Worm (Caenorhabditis elegans): ENCODE data around the gene mrpl-20.

DNA sequence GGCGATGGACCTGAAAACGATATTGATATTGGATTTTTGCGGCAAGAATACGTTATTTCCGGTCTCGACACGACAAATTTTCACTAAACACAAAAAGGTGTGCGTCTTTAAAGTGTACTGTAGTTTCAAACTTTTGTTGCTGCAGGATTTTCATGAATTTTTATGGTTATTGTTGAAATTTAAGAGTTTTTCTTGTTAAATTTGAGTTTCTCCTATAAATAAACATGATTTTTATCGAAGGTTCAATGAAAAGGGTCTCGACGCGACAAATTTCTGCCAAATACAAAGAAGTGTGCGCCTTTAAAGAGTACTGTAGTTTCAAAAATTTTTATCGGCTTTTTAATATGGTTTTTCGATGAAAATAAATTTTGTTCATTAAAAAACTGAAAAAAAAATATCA, 1.9 kb downstream of the mrpl-20 start:
- TF ChIP-seq snpc-4 (tag; optimal IDR thresholded peaks at IDR 0.05) (no peak), unc-130 (GFP tag; optimal IDR thresholded peaks at IDR 0.05) (no peak), pqm-1 (tag; optimal IDR thresholded peaks at IDR 0.05) (no peak), unc-39 (tag; optimal IDR thresholded peaks at IDR 0.05) (no peak), pha-4 (GFP tag; IDR thresholded peaks at IDR 0.05) (no peak), pha-4 (tag; optimal IDR thresholded peaks at IDR 0.05) (no peak), F49E8.2 (tag; optimal IDR thresholded peaks at IDR 0.05; ENCODE audit: borderline replicate concordance) (no peak), aha-1 (tag) (no peak), nhr-77 (tag; optimal IDR thresholded peaks at IDR 0.05) (no peak), nhr-76 (tag; optimal IDR thresholded peaks at IDR 0.05) (no peak), zag-1 (tag; optimal IDR thresholded peaks at IDR 0.05) (no peak), lin-39 (tag; optimal IDR thresholded peaks at IDR 0.05) (no peak)
